Comparison of ENCODE assay signal across 7 worm cellular contexts in the genomic region with DNA sequence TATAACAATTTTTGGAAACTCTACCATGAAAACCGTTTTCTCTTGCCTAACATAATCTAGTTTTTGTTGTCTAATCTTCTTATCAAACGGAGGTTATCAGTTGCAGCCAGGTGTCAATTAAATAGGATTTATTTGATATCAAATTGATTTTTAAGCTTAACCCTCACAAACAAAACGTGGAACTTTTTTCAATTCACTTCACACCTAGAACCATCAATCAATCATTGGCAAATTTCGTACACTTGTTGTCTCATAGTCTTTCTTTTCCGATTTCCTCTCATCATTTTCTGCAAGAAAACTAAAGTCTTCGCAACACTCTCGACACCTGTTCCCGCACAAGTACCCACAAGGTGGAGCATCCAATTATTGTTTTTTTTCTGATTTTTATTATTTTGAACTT.
TF ChIP-seq lines count a peak whose summit lies in the region.

No protein-coding gene starts in this region.

TF ChIP-seq in whole organism, L1 larva, 84 proteins besides CTCF, POLR2A, EP300 and RAD21:
- TF ChIP-seq C34B4.2 (tag; optimal IDR thresholded peaks at IDR 0.05; lab: Kevin White, UChicago) (no peak), ceh-90 (tag; optimal IDR thresholded peaks at IDR 0.05; lab: Kevin White, UChicago) (no peak), elt-3 (tag; optimal IDR thresholded peaks at IDR 0.05; lab: Kevin White, UChicago) (no peak), ztf-4 (tag; optimal IDR thresholded peaks at IDR 0.05; lab: Kevin White, UChicago) (no peak), rnt-1 (tag; optimal IDR thresholded peaks at IDR 0.05; lab: Kevin White, UChicago) (peak; percentile 24), hlh-4 (tag; optimal IDR thresholded peaks at IDR 0.05; lab: Kevin White, UChicago) (no peak), egl-27 (tag; optimal IDR thresholded peaks at IDR 0.05; lab: Kevin White, UChicago) (no peak), elt-2 (tag; optimal IDR thresholded peaks at IDR 0.05; lab: Kevin White, UChicago) (peak; percentile 21), efl-1 (optimal IDR thresholded peaks at IDR 0.05; lab: Kevin White, UChicago) (no peak), efl-1 (GFP tag; optimal IDR thresholded peaks at IDR 0.05 in 1 of 2; lab: Kevin White, UChicago) (no peak), ets-5 (GFP tag; IDR thresholded peaks at IDR 0.05; lab: Robert Waterston, UW) (no peak), lin-14 (GFP tag; optimal IDR thresholded peaks at IDR 0.05; lab: Kevin White, UChicago) (peak; percentile 44)

TF ChIP-seq in whole organism, L2 larva, 48 proteins besides CTCF, POLR2A, EP300 and RAD21:
- TF ChIP-seq R02D3.7 (tag; optimal IDR thresholded peaks at IDR 0.05; lab: Kevin White, UChicago) (no peak), aly-2 (tag; optimal IDR thresholded peaks at IDR 0.05; lab: Kevin White, UChicago) (no peak), sma-9 (GFP tag; optimal IDR thresholded peaks at IDR 0.05; lab: Kevin White, UChicago) (peak; percentile 1), sma-9 (tag; optimal IDR thresholded peaks at IDR 0.05; lab: Kevin White, UChicago) (no peak), snpc-4 (tag; optimal IDR thresholded peaks at IDR 0.05; lab: Kevin White, UChicago) (no peak)

TF ChIP-seq in whole organism, L3 larva, 47 proteins besides CTCF, POLR2A, EP300 and RAD21:
- TF ChIP-seq zag-1 (tag; optimal IDR thresholded peaks at IDR 0.05; lab: Kevin White, UChicago) (no peak), elt-2 (tag; optimal IDR thresholded peaks at IDR 0.05; lab: Kevin White, UChicago) (peak; percentile 44), lin-15B (tag; optimal IDR thresholded peaks at IDR 0.05; lab: Kevin White, UChicago) (no peak), daf-12 (tag; optimal IDR thresholded peaks at IDR 0.05; lab: Kevin White, UChicago) (no peak), R02D3.7 (tag; optimal IDR thresholded peaks at IDR 0.05; lab: Kevin White, UChicago) (no peak)

TF ChIP-seq in whole organism, L4 larva, 104 proteins besides CTCF, POLR2A, EP300 and RAD21:
- TF ChIP-seq pqm-1 (tag; optimal IDR thresholded peaks at IDR 0.05; lab: Kevin White, UChicago) (peak; percentile 3), lim-7 (GFP tag; IDR thresholded peaks at IDR 0.05; lab: Robert Waterston, UW) (no peak), unc-62 (GFP tag; optimal IDR thresholded peaks at IDR 0.05 in 1 of 2; lab: Kevin White, UChicago) (peak in 1 of 2 experiments; percentile 58), unc-62 (tag; optimal IDR thresholded peaks at IDR 0.05; lab: Kevin White, UChicago) (no peak), daf-16 (GFP tag; optimal IDR thresholded peaks at IDR 0.05; lab: Kevin White, UChicago) (peak in 1 of 2 experiments; percentile 65), daf-16 (tag; optimal IDR thresholded peaks at IDR 0.05; lab: Kevin White, UChicago) (no peak), dmd-6 (GFP tag; IDR thresholded peaks at IDR 0.05; lab: Robert Waterston, UW) (peak; percentile 87), hmg-1.1 (GFP tag; IDR thresholded peaks at IDR 0.05; lab: Robert Waterston, UW) (no peak), nhr-77 (tag; optimal IDR thresholded peaks at IDR 0.05; lab: Kevin White, UChicago) (no peak), dve-1 (tag; optimal IDR thresholded peaks at IDR 0.05; lab: Kevin White, UChicago; ENCODE audit: insufficient read depth) (peak; percentile 15), nhr-76 (tag; optimal IDR thresholded peaks at IDR 0.05; lab: Kevin White, UChicago) (no peak)
TF ChIP-seq in whole organism, L4 larva: peak in this region for 5.

TF ChIP-seq in whole organism, late embryonic, 69 proteins besides CTCF, POLR2A, EP300 and RAD21:
- no peak for TF ChIP-seq ceh-24 (tag; optimal IDR thresholded peaks at IDR 0.05; lab: Kevin White, UChicago)
- no peak for TF ChIP-seq ceh-22 (tag; optimal IDR thresholded peaks at IDR 0.05; lab: Kevin White, UChicago)
- TF ChIP-seq elt-2 (tag; optimal IDR thresholded peaks at IDR 0.05; lab: Kevin White, UChicago), result peak; percentile 13
- TF ChIP-seq odd-2 (tag; optimal IDR thresholded peaks at IDR 0.05; lab: Kevin White, UChicago), result no peak
- no peak for TF ChIP-seq hlh-8 (tag; optimal IDR thresholded peaks at IDR 0.05; lab: Kevin White, UChicago)
- no peak for TF ChIP-seq fax-1 (tag; optimal IDR thresholded peaks at IDR 0.05; lab: Kevin White, UChicago)
- no peak for TF ChIP-seq hlh-13 (GFP tag; optimal IDR thresholded peaks at IDR 0.05; lab: Kevin White, UChicago)
- TF ChIP-seq dve-1 (tag; optimal IDR thresholded peaks at IDR 0.05; lab: Kevin White, UChicago), result no peak
- peak; percentile 19 for TF ChIP-seq ceh-18 (tag; optimal IDR thresholded peaks at IDR 0.05; lab: Kevin White, UChicago)
TF ChIP-seq in whole organism, late embryonic: peak in this region for 2.

TF ChIP-seq in whole organism, mixed stage, embryonic, 35 proteins besides CTCF, POLR2A, EP300 and RAD21:
- no peak for TF ChIP-seq nhr-12 (tag; optimal IDR thresholded peaks at IDR 0.05; lab: Kevin White, UChicago)
- peak; percentile 41 for TF ChIP-seq unc-62 (GFP tag; optimal IDR thresholded peaks at IDR 0.05; lab: Kevin White, UChicago)
- no peak for TF ChIP-seq ceh-43 (GFP tag; optimal IDR thresholded peaks at IDR 0.05; lab: Kevin White, UChicago)
- TF ChIP-seq unc-120 (tag; optimal IDR thresholded peaks at IDR 0.05; lab: Kevin White, UChicago; ENCODE audit: poor library complexity, severe bottlenecking), result no peak
- peak; percentile 42 for TF ChIP-seq hlh-1 (tag; optimal IDR thresholded peaks at IDR 0.05; lab: Kevin White, UChicago)
- no peak for TF ChIP-seq lin-13 (tag; optimal IDR thresholded peaks at IDR 0.05; lab: Kevin White, UChicago)
- TF ChIP-seq elt-3 (tag; optimal IDR thresholded peaks at IDR 0.05; lab: Kevin White, UChicago), result no peak
- no peak for TF ChIP-seq nhr-237 (tag; optimal IDR thresholded peaks at IDR 0.05; lab: Kevin White, UChicago)
- no peak for TF ChIP-seq tbx-8 (GFP tag; optimal IDR thresholded peaks at IDR 0.05; lab: Kevin White, UChicago)
- TF ChIP-seq mab-5 (tag; optimal IDR thresholded peaks at IDR 0.05; lab: Kevin White, UChicago), result no peak
- TF ChIP-seq lin-32 (GFP tag; optimal IDR thresholded peaks at IDR 0.05; lab: Kevin White, UChicago), result no peak

TF ChIP-seq in whole organism, young adult, 124 proteins besides CTCF, POLR2A, EP300 and RAD21:
- no peak for TF ChIP-seq zim-3 (tag; optimal IDR thresholded peaks at IDR 0.05; lab: Kevin White, UChicago)
- no peak for TF ChIP-seq F22D6.2 (tag; optimal IDR thresholded peaks at IDR 0.05; lab: Kevin White, UChicago)
- no peak for TF ChIP-seq ceh-79 (tag; optimal IDR thresholded peaks at IDR 0.05; lab: Kevin White, UChicago)
- TF ChIP-seq T07F8.4 (tag; optimal IDR thresholded peaks at IDR 0.05; lab: Kevin White, UChicago), result no peak
- TF ChIP-seq dox-1 (GFP tag; IDR thresholded peaks at IDR 0.05; lab: Robert Waterston, UW), result no peak
- TF ChIP-seq C17E4.6 (GFP tag; IDR thresholded peaks at IDR 0.05; lab: Robert Waterston, UW), result no peak
- TF ChIP-seq rec-8 (tag; optimal IDR thresholded peaks at IDR 0.05; lab: Kevin White, UChicago), result no peak
- TF ChIP-seq nhr-120 (GFP tag; IDR thresholded peaks at IDR 0.05; lab: Robert Waterston, UW), result no peak
- no peak for TF ChIP-seq ZK185.1 (tag; optimal IDR thresholded peaks at IDR 0.05; lab: Kevin White, UChicago; ENCODE audit: poor library complexity, severe bottlenecking)
- TF ChIP-seq Y95B8A.8 (GFP tag; IDR thresholded peaks at IDR 0.05; lab: Robert Waterston, UW), result no peak
- no peak for TF ChIP-seq F37B4.10 (GFP tag; IDR thresholded peaks at IDR 0.05; lab: Robert Waterston, UW)
- TF ChIP-seq let-607 (tag; optimal IDR thresholded peaks at IDR 0.05; lab: Kevin White, UChicago), result peak; percentile 96
- no peak for TF ChIP-seq pbrm-1 (GFP tag; IDR thresholded peaks at IDR 0.05; lab: Robert Waterston, UW)
- peak; percentile 70 for TF ChIP-seq nhr-80 (tag; optimal IDR thresholded peaks at IDR 0.05; lab: Kevin White, UChicago)
- TF ChIP-seq F57C9.4 (tag; optimal IDR thresholded peaks at IDR 0.05; lab: Kevin White, UChicago), result no peak
TF ChIP-seq in whole organism, young adult: peak in this region for 2.
